Fruit fly (Drosophila melanogaster) whole organism, embryonic: ENCODE results near the gene Top3alpha.

ENCODE experiments used
- Asciz ChIP-seq: fragments of 200-800 bp; sonication (Bioruptor generic); optimal IDR thresholded peaks from 2 replicates; lab custom pipeline; 2017; ENCODE audit warnings: missing biosample characterization, mild to moderate bottlenecking, missing genetic modification characterization, missing genetic modification reagents
- Awh ChIP-seq: fragments of 200-800 bp; sonication (Bioruptor generic); IDR thresholded peaks from 2 replicates; pipeline ENCODE4, ENCODE4 v1.3.6; 2022; ENCODE audit warnings: missing biosample characterization, missing genetic modification characterization
- Blimp-1 ChIP-seq: fragments of 200-800 bp; sonication (Bioruptor generic); optimal IDR thresholded peaks from 3 replicates; lab custom pipeline; 2018; ENCODE audit warnings: missing biosample characterization, missing genetic modification characterization, mild to moderate bottlenecking, moderate library complexity, missing genetic modification reagents
- CG10209 ChIP-seq: fragments of 200-800 bp; sonication (Bioruptor generic); optimal IDR thresholded peaks from 3 replicates; lab custom pipeline; 2017; ENCODE audit warnings: missing biosample characterization, mild to moderate bottlenecking, missing genetic modification characterization, missing genetic modification reagents
- CG10979 ChIP-seq: fragments of 200-800 bp; sonication (Bioruptor generic); optimal IDR thresholded peaks from 2 replicates; lab custom pipeline; 2018; ENCODE audit warnings: missing biosample characterization, mild to moderate bottlenecking, missing genetic modification characterization, moderate library complexity
- CG11723 ChIP-seq: fragments of 200-800 bp; sonication (Bioruptor generic); optimal IDR thresholded peaks from 2 replicates; lab custom pipeline; 2017; ENCODE audit warnings: missing biosample characterization, mild to moderate bottlenecking, missing genetic modification characterization
- CG1233 ChIP-seq: fragments of 200-800 bp; sonication (Bioruptor generic); optimal IDR thresholded peaks from 4 replicates; lab custom pipeline; 2018; ENCODE audit warnings: missing biosample characterization, mild to moderate bottlenecking, missing genetic modification characterization
- CG12744 ChIP-seq: fragments of 200-800 bp; sonication (Bioruptor generic); optimal IDR thresholded peaks from 2 replicates; lab custom pipeline; 2016; ENCODE audit warnings: missing biosample characterization, missing genetic modification characterization
- CG14965 ChIP-seq: fragments of 200-800 bp; sonication (Bioruptor generic); optimal IDR thresholded peaks from 2 replicates; lab custom pipeline; 2016; ENCODE audit warnings: missing biosample characterization, missing genetic modification characterization, borderline replicate concordance
- CG1529 ChIP-seq: fragments of 200-800 bp; sonication (Bioruptor generic); optimal IDR thresholded peaks from 3 replicates; lab custom pipeline; 2018; ENCODE audit warnings: missing biosample characterization, missing genetic modification characterization
- CG17359 ChIP-seq: fragments of 200-800 bp; sonication (Bioruptor generic); optimal IDR thresholded peaks from 3 replicates; lab custom pipeline; 2018; ENCODE audit warnings: missing biosample characterization, mild to moderate bottlenecking, missing genetic modification characterization, moderate library complexity
- CG17829 ChIP-seq: fragments of 200-800 bp; optimal IDR thresholded peaks from 2 replicates; lab custom pipeline; 2019; ENCODE audit warnings: missing biosample characterization, mild to moderate bottlenecking, missing genetic modification characterization, moderate library complexity
- CG18262 ChIP-seq: fragments of 200-800 bp; optimal IDR thresholded peaks from 3 replicates; lab custom pipeline; 2019; ENCODE audit warnings: missing biosample characterization, mild to moderate bottlenecking, missing genetic modification characterization, moderate library complexity
- CG18599 ChIP-seq: fragments of 200-800 bp; sonication (Bioruptor generic); optimal IDR thresholded peaks from 3 replicates; lab custom pipeline; 2017; ENCODE audit warnings: missing biosample characterization, missing genetic modification characterization, mild to moderate bottlenecking, moderate library complexity, missing genetic modification reagents
- CG2202 ChIP-seq: fragments of 200-800 bp; sonication (Bioruptor generic); optimal IDR thresholded peaks from 2 replicates; lab custom pipeline; 2018; ENCODE audit warnings: missing biosample characterization, mild to moderate bottlenecking, missing genetic modification characterization
- CG2889 ChIP-seq: fragments of 200-800 bp; sonication (Bioruptor generic); IDR thresholded peaks from 3 replicates; pipeline ENCODE4 v1.3.6; 2022; ENCODE audit warnings: missing biosample characterization, missing genetic modification characterization
- CG31441 ChIP-seq: fragments of 200-800 bp; sonication (Bioruptor generic); IDR thresholded peaks from 2 replicates; pipeline ENCODE4 v1.3.6; 2022; ENCODE audit warnings: missing biosample characterization, missing genetic modification characterization
- CG4360 ChIP-seq: fragments of 200-800 bp; sonication (Bioruptor generic); IDR thresholded peaks from 2 replicates; pipeline ENCODE4 v1.3.6; 2022; ENCODE audit warnings: missing biosample characterization, missing genetic modification characterization
- CG6683 ChIP-seq: fragments of 200-800 bp; sonication (Bioruptor generic); optimal IDR thresholded peaks from 2 replicates; lab custom pipeline; 2017; ENCODE audit warnings: missing biosample characterization, mild to moderate bottlenecking, missing genetic modification characterization, missing genetic modification reagents
- CG6813 ChIP-seq: fragments of 200-800 bp; sonication (Bioruptor generic); optimal IDR thresholded peaks from 2 replicates; lab custom pipeline; 2017; ENCODE audit warnings: missing biosample characterization, missing genetic modification characterization, mild to moderate bottlenecking, moderate library complexity, missing genetic modification reagents
- CG7556 ChIP-seq: fragments of 200-800 bp; sonication (Bioruptor generic); optimal IDR thresholded peaks from 2 replicates; lab custom pipeline; 2017; ENCODE audit warnings: missing biosample characterization, mild to moderate bottlenecking, missing genetic modification characterization
- CG8290 ChIP-seq, 3 experiments: fragments of 200-800 bp; sonication (Bioruptor generic); optimal IDR thresholded peaks; 2 replicates each; lab custom pipeline; 2016 to 2019; ENCODE audit warnings: missing biosample characterization in 3 of 3, missing genetic modification characterization in 3 of 3, mild to moderate bottlenecking in 2 of 3, moderate library complexity in 1 of 3
- CG9727 ChIP-seq: fragments of 200-800 bp; sonication (Bioruptor generic); optimal IDR thresholded peaks from 3 replicates; lab custom pipeline; 2017; ENCODE audit warnings: missing biosample characterization, mild to moderate bottlenecking, missing genetic modification characterization
- Camta ChIP-seq: fragments of 200-800 bp; sonication (Bioruptor generic); optimal IDR thresholded peaks from 2 replicates; lab custom pipeline; 2016; ENCODE audit warnings: missing biosample characterization, missing genetic modification characterization
- Chrac-16 ChIP-seq: fragments of 200-800 bp; sonication (Bioruptor generic); optimal IDR thresholded peaks from 3 replicates; lab custom pipeline; 2016; ENCODE audit warnings: missing biosample characterization, missing genetic modification characterization
- Ets65A ChIP-seq: fragments of 200-800 bp; sonication (Bioruptor generic); peaks from one replicate; lab custom pipeline; 2016; ENCODE audit warnings: missing biosample characterization, missing genetic modification characterization
- Hr51 ChIP-seq, 2 experiments: fragments of 200-800 bp; sonication (Bioruptor generic); optimal IDR thresholded peaks; 2 replicates in 1 of 2; 3 replicates in 1 of 2; lab custom pipeline; 2016 to 2018; ENCODE audit warnings: missing biosample characterization in 2 of 2, missing genetic modification characterization in 2 of 2, mild to moderate bottlenecking in 1 of 2, moderate library complexity in 1 of 2
- Nf-YA ChIP-seq: fragments of 200-800 bp; sonication (Bioruptor generic); IDR thresholded peaks from 2 replicates; pipeline ENCODE4 v1.3.6; 2022; ENCODE audit warnings: missing biosample characterization, missing genetic modification characterization
- Nf-YB ChIP-seq: fragments of 200-800 bp; sonication (Bioruptor generic); optimal IDR thresholded peaks from 3 replicates; lab custom pipeline; 2019; ENCODE audit warnings: missing biosample characterization, mild to moderate bottlenecking, missing genetic modification characterization, moderate library complexity
- Sox100B ChIP-seq: fragments of 200-800 bp; sonication (Bioruptor generic); optimal IDR thresholded peaks from 3 replicates; lab custom pipeline; 2018; ENCODE audit warnings: missing biosample characterization, mild to moderate bottlenecking, missing genetic modification characterization
- Stat92E ChIP-seq, 3 experiments: fragments of >200 bp in 2 of 3; fragments of 200-800 bp in 1 of 3; sonication (Bioruptor generic) in 1 of 3; optimal IDR thresholded peaks; 2 replicates each; lab custom pipeline; 2017 to 2019; ENCODE audit warnings: missing biosample characterization in 3 of 3, missing genetic modification characterization in 3 of 3, mild to moderate bottlenecking in 1 of 3, moderate library complexity in 1 of 3
- ase ChIP-seq: fragments of 200-800 bp; sonication (Bioruptor generic); IDR thresholded peaks from 3 replicates; pipeline ENCODE4 v1.3.6; 2022; ENCODE audit warnings: missing biosample characterization, missing genetic modification characterization
- bsh ChIP-seq, 2 experiments: fragments of 200-800 bp; sonication (Bioruptor generic); optimal IDR thresholded peaks; 2 replicates each; lab custom pipeline; 2017 to 2018; ENCODE audit warnings: mild to moderate bottlenecking in 2 of 2, missing biosample characterization in 2 of 2, missing genetic modification characterization in 2 of 2, moderate library complexity in 1 of 2
- cg ChIP-seq: fragments of 200-800 bp; sonication (Bioruptor generic); optimal IDR thresholded peaks from 3 replicates; lab custom pipeline; 2019; ENCODE audit warnings: missing biosample characterization, mild to moderate bottlenecking, missing genetic modification characterization, moderate library complexity
- dpn ChIP-seq, 2 experiments: fragments of 200-800 bp; sonication (Bioruptor generic); optimal IDR thresholded peaks; 3 replicates each; lab custom pipeline; 2016; ENCODE audit warnings: missing biosample characterization in 2 of 2, missing genetic modification characterization in 2 of 2
- jumu ChIP-seq: fragments of 200-800 bp; sonication (Bioruptor generic); optimal IDR thresholded peaks from 3 replicates; lab custom pipeline; 2016; ENCODE audit warnings: missing biosample characterization, missing genetic modification characterization
- kah ChIP-seq: fragments of 200-800 bp; sonication (Bioruptor generic); optimal IDR thresholded peaks from 2 replicates; lab custom pipeline; 2018; ENCODE audit warnings: missing biosample characterization, mild to moderate bottlenecking, missing genetic modification characterization
- odd ChIP-seq: fragments of 200-800 bp; sonication (Bioruptor generic); optimal IDR thresholded peaks from 2 replicates; lab custom pipeline; 2017; ENCODE audit warnings: missing biosample characterization, mild to moderate bottlenecking, missing genetic modification characterization
- phol ChIP-seq: fragments of 200-800 bp; sonication (Bioruptor generic); optimal IDR thresholded peaks from 3 replicates; lab custom pipeline; 2018; ENCODE audit warnings: missing biosample characterization, mild to moderate bottlenecking, missing genetic modification characterization, moderate library complexity
- pum ChIP-seq: fragments of 200-800 bp; sonication (Bioruptor generic); optimal IDR thresholded peaks from 2 replicates; lab custom pipeline; 2016; ENCODE audit warnings: missing biosample characterization, missing genetic modification characterization
- salm ChIP-seq: fragments of 200-800 bp; sonication (Bioruptor generic); optimal IDR thresholded peaks from 2 replicates; lab custom pipeline; 2018; ENCODE audit warnings: missing biosample characterization, mild to moderate bottlenecking, missing genetic modification characterization
- seq ChIP-seq: fragments of 200-800 bp; sonication (Bioruptor generic); IDR thresholded peaks from 2 replicates; pipeline ENCODE4 v1.3.6; 2022; ENCODE audit warnings: missing biosample characterization, missing genetic modification characterization
- slp2 ChIP-seq: fragments of 200-800 bp; sonication (Bioruptor generic); optimal IDR thresholded peaks from 2 replicates; lab custom pipeline; 2016; ENCODE audit warnings: missing biosample characterization, missing genetic modification characterization
- sqz ChIP-seq: fragments of 200-800 bp; sonication (Bioruptor generic); optimal IDR thresholded peaks from 3 replicates; lab custom pipeline; 2018; ENCODE audit warnings: missing biosample characterization, mild to moderate bottlenecking, missing genetic modification characterization
- ssp ChIP-seq: fragments of 200-800 bp; sonication (Bioruptor generic); IDR thresholded peaks from 2 replicates; pipeline ENCODE4 v1.3.6; 2022; ENCODE audit warnings: missing biosample characterization, missing genetic modification characterization
- tap ChIP-seq: fragments of 200-800 bp; optimal IDR thresholded peaks from 3 replicates; lab custom pipeline; 2019; ENCODE audit warnings: missing biosample characterization, mild to moderate bottlenecking, missing genetic modification characterization, moderate library complexity
- tio ChIP-seq: fragments of 200-800 bp; sonication (Bioruptor generic); optimal IDR thresholded peaks from 2 replicates; lab custom pipeline; 2017; ENCODE audit warnings: missing biosample characterization, missing genetic modification characterization, inconsistent platforms
- zf30C ChIP-seq: fragments of 200-800 bp; sonication (Bioruptor generic); optimal IDR thresholded peaks from 3 replicates; lab custom pipeline; 2018; ENCODE audit warnings: missing biosample characterization, mild to moderate bottlenecking, missing genetic modification characterization

The Top3alpha gene

dm6 chr2L:19537779-19538456 lies 40.0 kb downstream of the Top3alpha start, which contains the start of gene CG13082 (continued):
- peak; percentile 20 for TF ChIP-seq tap (tag; lab: Kevin White, UChicago)
- TF ChIP-seq CG4360 = no peak
- TF ChIP-seq CG17829 = peak; percentile 78
- TF ChIP-seq Camta (GFP tag; lab: Kevin White, UChicago) = peak; percentile 50
- TF ChIP-seq CG6813 (GFP tag; lab: Kevin White, UChicago) = peak; percentile 3
- no peak for TF ChIP-seq odd (GFP tag; lab: Kevin White, UChicago)
- TF ChIP-seq tio = peak; percentile 19
- no peak for TF ChIP-seq CG14965 (GFP tag; lab: Kevin White, UChicago)
- peak; percentile 24 for TF ChIP-seq Nf-YB (GFP tag; lab: Kevin White, UChicago)
- TF ChIP-seq Awh (GFP tag; lab: Robert Waterston, UW) = peak; percentile 27; the same call in 1 of the 2 replicates
- TF ChIP-seq Stat92E (GFP tag; optimal IDR thresholded peaks at IDR 0.05; lab: Kevin White, UChicago) = peak in 1 of 3 experiments; percentile 65
- TF ChIP-seq CG8290 (GFP tag; optimal IDR thresholded peaks at IDR 0.05; lab: Kevin White, UChicago) = peak; percentile 26
- no peak for TF ChIP-seq CG8290 (tag; optimal IDR thresholded peaks at IDR 0.05; lab: Kevin White, UChicago)
- TF ChIP-seq CG18262 (tag; lab: Kevin White, UChicago) = peak; percentile 81
- TF ChIP-seq CG17359 (tag; lab: Kevin White, UChicago) = peak; percentile 11
- TF ChIP-seq Sox100B (GFP tag; lab: Kevin White, UChicago) = peak; percentile 48
- TF ChIP-seq Nf-YA (GFP tag; lab: Robert Waterston, UW) = no peak
- peak in 1 of 2 experiments; percentile 2 for TF ChIP-seq Hr51 (GFP tag; optimal IDR thresholded peaks at IDR 0.05; lab: Kevin White, UChicago)
- peak; percentile 74 for TF ChIP-seq phol
- peak; percentile 2 for TF ChIP-seq Ets65A (GFP tag; lab: Kevin White, UChicago)
- no peak for TF ChIP-seq seq
- TF ChIP-seq sqz = peak; percentile 18
- TF ChIP-seq ssp = 0 out of 2 replicates have a peak, but pooled peaks have one; percentile 26
- peak; percentile 28 for TF ChIP-seq Chrac-16 (GFP tag; lab: Kevin White, UChicago)
- TF ChIP-seq CG1529 (GFP tag; lab: Kevin White, UChicago) = peak; percentile 49
- peak; percentile 77 to 90 for TF ChIP-seq bsh (GFP tag; optimal IDR thresholded peaks at IDR 0.05; lab: Kevin White, UChicago)
- peak; percentile 35 for TF ChIP-seq CG11723 (GFP tag; lab: Kevin White, UChicago)
- no peak for TF ChIP-seq CG6683 (GFP tag; lab: Kevin White, UChicago)
- peak; percentile 30 for TF ChIP-seq CG18599 (GFP tag; lab: Kevin White, UChicago)
- TF ChIP-seq CG2889 (GFP tag; lab: Robert Waterston, UW) = no peak
- no peak for TF ChIP-seq kah
- peak in 1 of 2 experiments; percentile 9 for TF ChIP-seq dpn (GFP tag; optimal IDR thresholded peaks at IDR 0.05; lab: Kevin White, UChicago)
- peak; percentile 58 for TF ChIP-seq CG2202 (tag; lab: Kevin White, UChicago)
- TF ChIP-seq pum (GFP tag; lab: Kevin White, UChicago) = peak; percentile 37
- TF ChIP-seq CG31441 (GFP tag; lab: Robert Waterston, UW) = peak; percentile 63
- peak; percentile 85 for TF ChIP-seq CG10979
- peak; percentile 2 for TF ChIP-seq jumu (GFP tag; lab: Kevin White, UChicago)
- TF ChIP-seq zf30C (GFP tag; lab: Kevin White, UChicago) = peak; percentile 75
- no peak for TF ChIP-seq CG12744 (GFP tag; lab: Kevin White, UChicago)
- TF ChIP-seq salm (tag; lab: Kevin White, UChicago) = no peak
- peak; percentile 58 for TF ChIP-seq CG9727 (GFP tag; lab: Kevin White, UChicago)
- TF ChIP-seq slp2 = peak; percentile 40
- peak; percentile 45 for TF ChIP-seq CG7556
- peak; percentile 25 for TF ChIP-seq CG1233
- TF ChIP-seq CG10209 = peak; percentile 48
- TF ChIP-seq cg (GFP tag; lab: Kevin White, UChicago) = no peak
- TF ChIP-seq Blimp-1 (GFP tag; lab: Kevin White, UChicago) = peak; percentile 87
- no peak for TF ChIP-seq ase (GFP tag; lab: Robert Waterston, UW)
- peak; percentile 39 for TF ChIP-seq Asciz (GFP tag; lab: Kevin White, UChicago)
